Fruit fly (Drosophila melanogaster) whole organism, pupa: Measurements from ENCODE around the gene bab1.

Source experiments
- CG14655 ChIP-seq: fragments of 200-800 bp; sonication (Bioruptor generic); optimal IDR thresholded peaks from 3 replicates; lab custom pipeline; 2017; ENCODE audit warnings: mild to moderate bottlenecking, missing biosample characterization, missing genetic modification reagents, missing genetic modification characterization
- CG32121 ChIP-seq: fragments of 200-800 bp; sonication (Bioruptor generic); IDR thresholded peaks from 2 replicates; pipeline ENCODE4 v1.3.6; 2022; ENCODE audit warnings: missing biosample characterization, missing genetic modification characterization
- CG8301 ChIP-seq: fragments of 200-800 bp; sonication (Bioruptor generic); optimal IDR thresholded peaks from 2 replicates; lab custom pipeline; 2018; ENCODE audit warnings: missing biosample characterization, mild to moderate bottlenecking, missing genetic modification characterization
- CG9948 ChIP-seq: fragments of 200-800 bp; sonication (Bioruptor generic); optimal IDR thresholded peaks from 2 replicates; lab custom pipeline; 2018; ENCODE audit warnings: missing biosample characterization, mild to moderate bottlenecking, missing genetic modification characterization, moderate library complexity
- D1 ChIP-seq: fragments of 200-800 bp; sonication (Bioruptor generic); optimal IDR thresholded peaks from 2 replicates; lab custom pipeline; 2018; ENCODE audit warnings: missing biosample characterization, mild to moderate bottlenecking, missing genetic modification characterization, moderate library complexity
- Pif1A ChIP-seq: fragments of 200-800 bp; sonication (Bioruptor generic); optimal IDR thresholded peaks from 3 replicates; lab custom pipeline; 2016; ENCODE audit warnings: missing biosample characterization, missing genetic modification characterization
- Pif1B ChIP-seq: fragments of 200-800 bp; sonication (Bioruptor generic); optimal IDR thresholded peaks from 3 replicates; lab custom pipeline; 2016; ENCODE audit warnings: missing biosample characterization, missing genetic modification characterization
- fd96Ca ChIP-seq: fragments of 200-800 bp; sonication (Bioruptor generic); IDR thresholded peaks from 3 replicates; pipeline ENCODE4 v1.3.6; 2022; ENCODE audit warnings: missing biosample characterization, missing genetic modification characterization

dm6 chr3L:1092853-1093838 is 7.7 kb downstream of the bab1 start:
- no peak for TF ChIP-seq CG14655
- no peak for TF ChIP-seq Pif1A
- TF ChIP-seq Pif1B (GFP tag; lab: Kevin White, UChicago): no peak
- no peak for TF ChIP-seq CG9948 (tag; lab: Kevin White, UChicago)
- TF ChIP-seq D1 (tag; lab: Kevin White, UChicago): no peak
- TF ChIP-seq fd96Ca (GFP tag; lab: Robert Waterston, UW): no peak
- no peak for TF ChIP-seq CG32121 (GFP tag; lab: Robert Waterston, UW)
- TF ChIP-seq CG8301 (tag; lab: Kevin White, UChicago): no peak
